Worm (Caenorhabditis elegans) whole organism, dauer: ENCODE measurements around the gene F08C6.5.

ENCODE experiments used
- unc-62 ChIP-seq: sonication (generic microtip); optimal IDR thresholded peaks from 2 replicates; lab custom pipeline; 2017; ENCODE audit warnings: missing biosample characterization, missing genetic modification reagents, missing genetic modification characterization

F08C6.5 gene

DNA sequence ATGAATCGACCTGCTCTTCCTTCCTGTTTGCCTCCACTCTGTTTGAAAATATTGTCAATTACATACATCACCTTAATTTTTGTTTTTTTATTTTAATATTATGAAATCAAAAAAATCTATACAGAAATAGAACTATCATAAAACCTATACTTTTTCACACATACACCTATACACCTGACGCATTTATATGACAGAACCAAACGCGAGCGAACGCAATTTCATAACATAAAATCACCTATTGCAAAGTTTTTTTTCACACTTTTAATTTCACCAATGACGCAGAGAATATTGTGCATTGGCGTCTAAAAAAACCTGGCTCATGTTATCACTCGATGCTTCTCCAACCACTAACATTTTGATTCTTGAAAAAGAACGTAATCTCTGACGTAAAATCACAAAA lies 2.8 kb downstream of the F08C6.5 start:
- TF ChIP-seq unc-62: no peak

DNA sequence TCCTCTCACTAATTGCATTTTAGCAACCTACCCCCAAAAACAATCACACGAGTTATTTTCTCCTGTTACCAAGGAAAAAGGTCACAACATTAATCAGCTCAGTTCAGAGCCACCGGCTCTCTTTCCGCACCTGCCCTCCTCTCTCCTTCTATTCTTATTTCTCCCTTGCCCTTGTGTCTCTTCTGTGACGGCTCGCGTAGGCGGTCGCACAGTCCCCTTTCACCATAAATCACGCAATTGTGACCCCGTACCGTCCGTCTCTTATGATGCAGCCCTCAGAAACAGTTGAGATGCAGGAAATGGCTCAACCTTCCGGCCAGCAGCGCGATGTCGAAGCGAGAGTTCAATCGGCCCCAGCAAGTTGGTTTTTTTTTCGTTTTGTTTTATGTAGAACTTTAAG lies 3.4 kb downstream of the F08C6.5 start, which contains the start of gene sto-1:
Gene sto-1 (plus strand): TSS at position 200 of the 400 bp plus-strand sequence.
- TF ChIP-seq unc-62: no peak

DNA sequence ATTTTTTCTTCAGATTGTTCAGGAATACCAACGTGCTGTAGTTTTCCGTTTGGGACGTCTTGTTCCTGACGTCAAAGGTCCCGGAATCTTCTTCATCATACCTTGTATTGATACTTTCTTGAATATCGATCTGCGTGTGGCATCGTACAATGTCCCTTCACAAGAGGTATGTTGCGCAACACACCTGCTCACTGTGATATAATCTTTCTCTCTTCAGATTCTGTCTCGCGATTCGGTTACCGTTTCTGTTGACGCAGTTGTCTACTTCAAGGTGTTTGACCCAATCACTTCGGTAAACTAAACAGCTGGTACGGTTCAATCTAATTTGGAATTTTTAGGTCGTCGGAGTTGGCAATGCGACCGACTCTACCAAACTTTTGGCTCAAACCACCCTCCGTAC lies 4.2 kb downstream of the F08C6.5 start:
- no peak for TF ChIP-seq unc-62

DNA sequence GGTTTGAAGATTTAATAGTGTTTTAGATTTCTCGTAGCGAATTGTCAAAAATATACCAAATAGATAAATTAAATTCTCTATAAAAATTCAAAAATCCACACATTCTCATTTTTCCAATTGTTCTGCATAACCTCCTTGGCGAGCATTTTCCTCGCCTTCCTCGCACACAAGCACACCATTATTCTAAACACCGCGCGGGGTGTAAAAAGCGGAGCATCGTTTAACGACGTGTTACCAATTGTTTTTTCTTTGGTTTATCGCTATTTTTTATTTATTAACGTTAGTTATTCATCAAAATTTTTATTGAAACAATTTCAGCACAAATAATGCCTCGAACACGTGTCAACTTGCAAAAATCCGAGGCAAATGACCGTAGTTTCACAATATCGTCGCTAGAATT lies 5.8 kb downstream of the F08C6.5 start, which contains the start of gene vps-52:
Gene vps-52 (plus strand): TSS at position 319 of the 400 bp plus-strand sequence.
- no peak for TF ChIP-seq unc-62

DNA sequence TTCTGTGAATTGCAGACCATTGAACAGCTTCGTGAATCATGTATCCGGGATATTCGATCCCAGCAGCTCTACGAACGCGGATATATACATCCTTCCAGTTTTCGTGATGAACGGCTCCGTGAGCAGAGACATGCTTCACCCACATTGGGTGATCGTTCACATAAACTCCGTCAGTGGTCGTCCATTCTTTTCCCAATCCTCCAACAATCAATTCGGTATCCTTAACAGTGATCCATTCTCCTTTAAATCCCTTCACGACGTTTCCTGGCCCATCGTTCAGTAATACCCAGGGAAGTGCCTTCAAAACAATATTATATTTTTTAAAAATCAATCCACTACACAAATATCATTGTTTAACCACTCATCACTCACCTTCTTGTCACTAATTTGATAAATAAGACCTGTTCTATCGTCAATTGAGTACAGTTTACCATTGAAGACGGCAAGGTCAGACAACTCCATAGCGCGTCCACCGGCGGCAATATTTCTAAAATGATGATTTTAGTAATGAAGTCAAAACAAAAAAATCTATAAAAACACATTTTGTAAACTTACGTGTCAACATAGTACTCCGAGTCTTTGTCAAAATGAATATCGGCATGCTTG lies 9.6 kb downstream of the F08C6.5 start:
- no peak for TF ChIP-seq unc-62

DNA sequence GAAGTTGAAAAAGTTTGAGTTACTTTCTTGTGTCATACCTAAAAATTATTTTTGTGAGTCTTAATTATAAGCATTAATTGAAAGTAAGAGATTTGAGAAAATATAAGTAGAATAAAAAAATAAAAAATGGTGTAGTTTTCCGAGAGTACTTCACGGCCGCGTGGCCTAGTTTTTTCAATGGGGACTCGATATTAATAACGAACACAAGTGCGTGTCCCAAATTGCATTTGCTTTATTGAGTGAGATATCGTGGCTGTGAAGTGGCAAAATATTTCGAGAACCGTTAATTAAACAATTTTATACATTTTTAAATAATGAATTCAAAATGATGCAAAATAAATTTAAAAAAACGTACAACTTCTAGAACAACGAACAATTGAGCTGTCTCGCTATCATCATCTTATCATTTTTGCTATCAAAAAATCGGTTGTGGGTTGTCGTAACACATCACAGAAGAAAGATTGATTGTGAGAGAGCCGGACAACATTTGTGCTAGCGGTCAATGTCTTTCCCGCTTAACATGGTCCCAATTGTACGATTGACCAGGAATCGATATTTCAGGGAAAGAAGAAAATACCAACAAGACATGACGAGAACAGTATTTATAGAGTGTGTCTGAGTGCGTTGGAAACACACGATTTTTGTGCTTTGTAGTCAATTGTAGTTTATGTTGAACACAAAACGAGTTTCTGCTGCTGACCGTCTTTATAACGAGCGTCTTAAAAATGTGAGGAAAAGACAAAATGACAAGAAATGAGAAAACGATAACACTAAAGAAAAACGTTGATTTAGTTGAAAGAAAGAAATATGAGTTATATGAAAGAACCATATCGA lies 10.7 kb downstream of the F08C6.5 start, which contains the start of gene apy-1:
Gene apy-1 (minus strand): TSS at position 38 of the 834 bp plus-strand sequence.
- TF ChIP-seq unc-62: no peak

DNA sequence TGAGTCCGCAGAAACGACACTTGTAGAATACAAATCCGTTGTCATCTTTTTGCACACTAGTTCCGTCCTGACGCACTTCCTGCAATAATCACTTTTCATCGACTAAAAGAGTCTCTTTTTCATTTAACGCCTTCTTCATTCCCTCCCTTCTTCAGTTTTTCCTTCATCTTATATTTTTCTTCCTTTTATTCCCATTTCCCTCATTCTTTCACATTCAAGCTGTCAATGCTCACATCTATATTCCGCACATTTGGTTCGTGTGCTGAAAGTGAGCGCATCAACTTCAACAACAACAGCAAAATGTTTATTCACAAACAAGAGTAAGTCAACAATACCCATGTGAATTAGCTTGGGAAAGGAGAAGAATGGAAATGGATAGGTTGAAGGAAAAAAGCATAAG lies 12.9 kb downstream of the F08C6.5 start, which contains the start of gene pcyt-1:
Gene pcyt-1 (plus strand): TSS at position 301 of the 400 bp plus-strand sequence.
- TF ChIP-seq unc-62: no peak

DNA sequence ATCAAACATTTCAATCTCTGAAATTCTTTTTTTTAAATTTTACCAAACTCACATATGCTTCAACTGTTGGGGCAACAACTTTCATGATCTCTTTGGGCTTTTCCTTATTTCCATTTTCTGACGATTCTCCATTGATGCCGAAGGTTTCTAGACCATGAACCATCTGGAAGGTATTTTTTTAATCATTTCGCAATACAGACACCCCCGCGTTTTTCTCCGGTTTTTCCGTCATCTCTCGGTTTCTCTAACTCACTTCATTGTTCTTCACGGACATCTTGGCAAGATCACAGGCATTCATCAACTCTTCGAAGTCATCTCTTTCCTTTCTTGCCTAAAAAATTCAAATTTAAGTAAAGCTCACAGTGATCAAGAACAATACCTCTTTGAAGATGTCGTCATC lies 14.0 kb downstream of the F08C6.5 start:
- TF ChIP-seq unc-62: no peak

DNA sequence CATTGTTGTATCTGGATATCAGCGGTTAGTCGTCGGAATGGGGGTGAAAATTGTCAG lies 14.2 kb downstream of the F08C6.5 start, which contains the start of the genes unc-98 and F08C6.18:
Gene unc-98 (minus strand): TSS at position 48 of the 57 bp plus-strand sequence.
Gene F08C6.18 (minus strand): TSS at position 57 of the 57 bp plus-strand sequence.
- TF ChIP-seq unc-62: no peak

DNA sequence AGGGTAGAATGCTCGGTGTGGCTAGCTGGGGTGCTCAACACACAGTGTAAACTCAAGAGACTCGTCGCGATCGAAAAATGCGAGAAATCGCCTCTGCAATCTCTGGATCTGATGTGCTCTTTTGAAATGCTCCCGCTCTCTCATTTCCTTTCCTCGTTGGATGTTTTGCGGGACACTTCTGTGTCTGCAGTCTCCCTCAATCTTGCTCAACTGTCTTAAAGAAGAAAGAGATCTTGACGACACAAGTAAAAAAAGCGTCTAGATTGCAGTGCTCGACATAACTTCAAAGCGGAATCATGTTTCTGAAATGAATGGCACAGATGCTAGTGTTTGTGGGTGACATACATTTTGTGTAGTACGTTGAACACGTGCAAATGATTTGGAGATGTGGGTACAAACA lies 14.4 kb downstream of the F08C6.5 start:
- no peak for TF ChIP-seq unc-62

DNA sequence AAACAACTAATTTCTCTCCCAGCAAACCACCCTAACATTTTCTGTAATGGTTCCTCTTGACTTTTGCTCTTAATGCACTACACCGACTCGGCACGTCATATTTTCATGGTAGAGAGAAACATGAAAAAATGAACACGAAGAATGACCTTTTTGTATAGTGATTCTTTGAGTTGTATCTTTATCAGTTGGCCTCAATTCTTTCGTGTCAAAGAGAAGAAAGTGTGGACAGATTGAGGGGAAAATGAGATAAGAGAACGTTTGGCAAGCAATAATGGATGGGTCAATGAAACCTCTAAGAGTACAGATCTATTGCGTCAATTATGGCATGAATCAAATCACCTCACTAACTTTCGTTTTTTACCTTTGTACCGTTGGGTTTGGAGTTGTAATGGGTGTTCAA lies 16.7 kb downstream of the F08C6.5 start:
- no peak for TF ChIP-seq unc-62

DNA sequence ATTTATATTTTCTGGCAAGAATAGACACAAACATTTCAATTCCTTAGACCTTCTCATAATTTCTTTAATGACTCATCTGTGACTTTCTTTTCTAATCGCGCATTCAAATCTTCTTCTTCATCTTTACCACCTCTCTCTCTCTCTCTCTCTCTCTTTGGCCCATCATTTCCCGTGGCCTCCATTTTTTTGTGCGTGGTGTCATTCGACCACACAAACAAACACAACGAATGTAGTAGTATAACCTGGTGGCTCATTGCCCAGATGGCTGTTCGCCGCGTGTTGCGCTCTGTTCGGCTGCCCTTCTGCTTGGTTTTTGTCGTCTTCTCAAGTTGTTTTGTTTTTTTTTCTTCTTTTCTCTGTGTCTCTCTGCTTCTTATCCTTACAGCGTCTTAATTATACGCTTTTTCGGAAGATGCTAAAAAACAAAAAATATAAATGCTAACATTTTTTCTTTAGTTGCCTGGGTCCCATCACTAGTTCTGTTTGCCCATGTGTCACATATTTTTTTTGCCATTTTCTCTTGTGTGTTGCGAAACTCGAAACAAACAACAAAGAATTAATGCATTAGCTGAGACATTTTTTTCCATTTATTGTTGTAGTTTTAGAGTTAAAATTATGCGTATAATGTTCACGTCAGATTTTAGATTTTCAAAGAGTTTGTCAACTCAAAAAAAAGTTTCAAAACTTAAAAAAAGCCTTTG lies 18.4 kb downstream of the F08C6.5 start:
- TF ChIP-seq unc-62: no peak

DNA sequence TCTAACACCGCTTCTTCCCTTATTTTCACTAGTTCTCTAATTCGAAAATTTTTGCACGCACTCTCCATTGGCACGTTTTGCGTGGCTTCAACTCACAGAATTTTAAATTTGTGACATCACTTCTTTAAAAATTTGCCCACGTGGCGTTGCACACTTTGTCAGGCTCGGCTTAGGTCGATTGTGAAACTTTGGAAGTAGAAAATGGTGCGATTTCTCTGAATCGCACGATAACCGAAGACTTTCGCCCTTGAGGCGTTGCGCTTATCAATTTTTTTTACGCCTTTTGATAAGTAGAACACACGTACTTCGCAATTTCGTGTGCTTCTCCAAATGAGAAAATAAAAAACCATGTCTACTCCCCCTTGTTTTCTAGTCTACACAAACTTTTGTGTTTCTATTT lies 19.1 kb downstream of the F08C6.5 start:
- no peak for TF ChIP-seq unc-62

DNA sequence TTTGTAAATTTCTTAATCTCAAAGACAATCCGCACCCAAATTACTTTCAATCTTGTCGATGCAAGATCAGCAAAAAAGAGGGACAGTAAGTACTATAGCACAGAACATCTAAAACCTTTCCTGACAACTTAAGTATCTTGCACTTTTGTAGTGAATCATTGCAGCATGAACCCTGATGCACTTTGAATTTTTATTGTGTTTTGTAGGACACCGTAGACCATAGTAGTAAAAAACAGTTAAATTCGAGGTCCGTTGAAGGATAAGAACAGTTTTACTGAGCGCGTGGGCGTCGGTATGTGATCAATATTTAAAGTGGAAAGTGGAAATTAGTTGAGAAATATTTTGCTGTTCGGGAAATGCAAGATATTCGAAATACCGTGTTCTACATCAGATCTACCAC lies 23.0 kb downstream of the F08C6.5 start:
- no peak for TF ChIP-seq unc-62

DNA sequence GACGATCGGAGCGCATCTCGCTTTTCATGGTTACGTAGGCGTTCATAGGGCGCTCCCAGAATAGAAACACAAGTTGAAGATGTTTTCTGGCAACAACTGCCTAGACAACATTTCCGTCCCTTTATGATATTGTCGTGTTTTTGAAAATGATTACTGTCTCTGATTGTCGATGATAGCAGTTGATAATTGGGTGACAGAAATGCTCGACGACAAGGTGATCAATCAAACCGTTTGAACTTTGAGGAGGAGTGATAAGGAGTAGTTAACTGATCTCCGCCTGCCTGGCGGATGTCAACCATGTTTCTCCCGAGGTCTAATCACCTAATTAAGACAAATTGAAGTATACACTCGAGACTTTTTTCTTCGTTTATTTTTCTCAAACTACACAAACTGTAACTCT lies 24.7 kb downstream of the F08C6.5 start:
- TF ChIP-seq unc-62: no peak

DNA sequence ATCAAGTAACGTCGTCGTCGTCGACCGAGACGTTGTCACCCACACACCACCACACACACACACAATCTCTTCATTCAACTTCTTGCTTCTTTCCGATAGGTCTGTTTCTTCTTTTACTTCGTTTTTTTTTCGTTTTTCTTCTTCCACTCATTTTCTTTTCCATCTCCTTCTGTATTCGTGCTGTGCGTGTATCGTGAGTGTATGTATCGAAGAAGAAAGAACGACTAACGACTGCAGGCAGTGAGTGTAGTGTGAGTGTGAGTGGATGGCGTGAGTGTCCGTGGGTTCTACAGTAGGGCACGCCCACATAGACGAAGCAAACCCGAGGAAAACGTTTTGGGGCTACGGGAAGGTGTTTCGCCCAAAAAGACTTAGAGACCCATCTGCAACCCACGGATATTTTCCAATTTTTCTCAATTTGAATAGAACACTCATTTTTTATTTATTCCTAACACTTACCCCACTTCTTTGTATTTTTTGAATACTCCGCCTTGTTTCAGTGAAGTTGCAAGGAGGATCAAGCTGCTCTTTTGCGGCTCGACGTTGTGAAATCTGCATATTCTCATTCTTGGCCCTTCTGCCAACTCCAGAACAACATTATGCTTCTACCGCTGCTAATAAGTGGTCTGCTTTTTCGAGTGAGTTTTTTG lies 26.5 kb downstream of the F08C6.5 start, which contains the start of gene adt-2:
Gene adt-2 (plus strand): TSS at position 600 of the 650 bp plus-strand sequence.
- no peak for TF ChIP-seq unc-62

DNA sequence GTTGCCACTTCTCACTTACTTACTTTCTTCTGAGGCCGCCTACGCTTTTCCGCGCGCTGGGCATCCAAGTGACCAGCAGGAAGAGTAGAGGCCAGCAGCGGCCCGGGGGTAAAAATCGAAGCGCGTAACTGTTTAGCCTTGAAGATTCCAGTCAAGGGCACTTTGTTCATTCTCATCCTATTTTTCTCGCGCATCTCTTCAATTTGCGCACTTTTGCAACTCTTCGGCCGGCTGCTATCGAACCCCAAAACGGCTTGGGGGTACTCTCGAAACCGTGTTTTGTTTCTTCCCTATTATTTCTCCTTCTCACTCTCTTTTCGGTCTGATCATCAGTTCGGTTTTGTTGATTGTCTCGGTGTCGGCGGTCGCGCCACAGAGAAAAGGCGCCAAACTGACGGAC lies 27.4 kb downstream of the F08C6.5 start:
- TF ChIP-seq unc-62: no peak
